Worm (Caenorhabditis elegans): Measurements from ENCODE around the gene srj-49.

Gene srj-49

DNA sequence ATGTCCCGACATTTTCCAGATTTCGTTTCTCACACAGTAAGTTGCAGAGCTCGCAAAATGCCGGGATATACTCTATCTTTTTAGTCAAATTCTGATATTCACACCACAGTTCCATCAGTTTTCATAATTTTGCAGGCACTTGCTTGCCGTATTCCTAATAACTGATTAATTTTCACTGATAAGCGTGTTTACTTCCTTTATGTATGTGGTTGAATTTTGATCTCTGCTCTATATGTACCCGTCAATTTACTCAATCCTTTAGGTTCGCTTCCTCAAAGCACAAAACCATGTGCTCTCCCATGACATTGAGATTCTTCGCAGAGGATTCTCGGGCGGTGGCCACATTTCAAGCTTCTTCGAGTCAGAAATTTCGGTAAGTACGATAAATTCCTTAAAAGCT lies 33.4 kb upstream of the srj-49 start:
- TF ChIP-seq nhr-80 (tag; optimal IDR thresholded peaks at IDR 0.05) (peak; percentile 23), pha-4 (tag; optimal IDR thresholded peaks at IDR 0.05) (peak; percentile 34), ceh-100 (GFP tag; IDR thresholded peaks at IDR 0.05) (no peak), Y53G8AR.9 (GFP tag; conservative IDR thresholded peaks at IDR 0.05) (no peak), hrde-1 (tag; optimal IDR thresholded peaks at IDR 0.05; ENCODE audit: borderline replicate concordance) (no peak), dpl-1 (GFP tag; optimal IDR thresholded peaks at IDR 0.05) (no peak), Y79H2A.3 (GFP tag; conservative IDR thresholded peaks at IDR 0.05) (no peak), ccch-3 (GFP tag; optimal IDR thresholded peaks at IDR 0.05) (no peak)

DNA sequence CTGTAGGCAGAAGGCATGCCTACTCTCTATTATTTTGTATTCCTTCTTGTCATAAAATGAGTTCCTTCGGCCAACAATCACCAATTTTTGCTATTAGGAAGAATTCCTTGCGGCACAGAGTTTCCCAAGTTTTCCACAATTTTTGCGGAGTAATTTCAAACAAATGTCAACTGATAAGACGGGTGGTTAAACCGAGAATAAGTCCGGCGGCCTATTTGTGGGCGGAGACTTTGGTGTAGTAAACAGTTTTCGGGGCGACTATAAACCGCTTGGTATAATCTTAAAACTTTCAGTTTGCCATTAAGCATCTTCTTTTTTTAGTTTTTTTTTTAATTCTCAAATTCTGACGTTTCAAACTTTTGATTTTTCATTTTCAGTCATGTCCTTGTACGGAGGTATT lies 32.9 kb upstream of the srj-49 start, which contains the start of gene ifc-1:
TSS of gene ifc-1 (plus strand) at position 378 of the 400 bp plus-strand sequence.
- TF ChIP-seq egrh-3 (GFP tag; IDR thresholded peaks at IDR 0.05), result no peak
- TF ChIP-seq athp-1 (tag; optimal IDR thresholded peaks at IDR 0.05), result no peak
- no peak for TF ChIP-seq ceh-58 (GFP tag; IDR thresholded peaks at IDR 0.05)
- TF ChIP-seq sdz-38 (tag; optimal IDR thresholded peaks at IDR 0.05), result no peak
- no peak for TF ChIP-seq xnd-1 (tag; optimal IDR thresholded peaks at IDR 0.05)
- no peak for TF ChIP-seq sea-2 (GFP tag; IDR thresholded peaks at IDR 0.05)
- TF ChIP-seq hmg-20 (GFP tag; IDR thresholded peaks at IDR 0.05), result no peak
- no peak for TF ChIP-seq mel-28 (tag; optimal IDR thresholded peaks at IDR 0.05; ENCODE audit: borderline replicate concordance)
- TF ChIP-seq mcd-1 (GFP tag; IDR thresholded peaks at IDR 0.05), result no peak
- no peak for TF ChIP-seq lin-35 (GFP tag; optimal IDR thresholded peaks at IDR 0.05)
- TF ChIP-seq ceh-91 (GFP tag; IDR thresholded peaks at IDR 0.05), result no peak
- no peak for TF ChIP-seq lag-1 (GFP tag; IDR thresholded peaks at IDR 0.05)
- no peak for TF ChIP-seq madf-3 (GFP tag; IDR thresholded peaks at IDR 0.05)
- TF ChIP-seq ceh-40 (GFP tag; IDR thresholded peaks at IDR 0.05), result no peak
- no peak for TF ChIP-seq repo-1 (tag; optimal IDR thresholded peaks at IDR 0.05)
- TF ChIP-seq ztf-6 (GFP tag; IDR thresholded peaks at IDR 0.05), result no peak

DNA sequence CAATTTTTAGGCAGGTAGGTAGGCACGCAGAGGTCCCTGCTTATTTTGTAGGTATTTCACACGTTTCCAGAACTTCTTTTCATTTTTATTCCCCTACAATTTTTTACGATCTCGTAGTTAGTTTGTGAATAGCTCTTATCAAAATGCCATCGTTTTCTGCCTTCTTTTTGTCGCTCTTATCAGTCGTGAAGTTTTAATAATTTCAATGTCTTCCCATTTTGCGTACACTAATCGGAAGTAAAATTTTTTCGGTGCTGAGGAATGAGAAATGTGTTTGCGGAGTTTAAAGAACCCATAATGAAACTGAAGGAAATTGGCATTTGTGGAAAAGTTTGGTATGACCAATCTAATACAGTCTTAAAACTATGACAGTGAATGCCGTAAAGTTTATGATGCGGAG lies 32.2 kb upstream of the srj-49 start:
- TF ChIP-seq let-526 (GFP tag; IDR thresholded peaks at IDR 0.05), result no peak
- peak; percentile 45 for TF ChIP-seq nhr-80 (tag; optimal IDR thresholded peaks at IDR 0.05)

DNA sequence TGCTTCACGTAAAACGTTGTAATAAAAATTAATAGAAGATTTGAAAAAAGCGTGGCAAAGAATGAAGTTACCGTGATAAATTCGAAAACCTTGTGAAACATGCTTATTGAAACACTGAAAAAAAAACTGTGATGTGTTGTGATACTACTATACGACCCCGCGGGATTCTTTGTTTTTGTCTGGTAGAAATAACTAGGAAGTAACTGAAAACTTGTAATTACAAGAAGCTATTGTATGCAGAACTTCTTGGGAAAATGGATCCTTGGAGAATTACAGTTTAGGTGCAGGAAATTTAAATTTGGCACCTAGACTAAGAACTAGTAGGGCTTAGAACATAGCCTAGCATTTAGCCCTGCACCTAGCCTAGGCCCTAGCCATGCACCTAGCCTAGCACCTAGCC lies 31.7 kb upstream of the srj-49 start, which contains the start of gene str-39:
TSS of gene str-39 (minus strand) at position 101 of the 400 bp plus-strand sequence.
- TF ChIP-seq ztf-25 (GFP tag; IDR thresholded peaks at IDR 0.05) (no peak), ceh-91 (GFP tag; IDR thresholded peaks at IDR 0.05) (no peak), ztf-28 (GFP tag; IDR thresholded peaks at IDR 0.05) (no peak), aptf-3 (GFP tag; IDR thresholded peaks at IDR 0.05) (no peak), nhr-27 (tag; optimal IDR thresholded peaks at IDR 0.05) (no peak), F57C9.4 (tag; optimal IDR thresholded peaks at IDR 0.05) (no peak), egl-18 (GFP tag; IDR thresholded peaks at IDR 0.05) (no peak), B0261.1 (tag; optimal IDR thresholded peaks at IDR 0.05) (no peak), T26A5.8 (tag; optimal IDR thresholded peaks at IDR 0.05) (no peak), egl-44 (GFP tag; IDR thresholded peaks at IDR 0.05) (no peak)

DNA sequence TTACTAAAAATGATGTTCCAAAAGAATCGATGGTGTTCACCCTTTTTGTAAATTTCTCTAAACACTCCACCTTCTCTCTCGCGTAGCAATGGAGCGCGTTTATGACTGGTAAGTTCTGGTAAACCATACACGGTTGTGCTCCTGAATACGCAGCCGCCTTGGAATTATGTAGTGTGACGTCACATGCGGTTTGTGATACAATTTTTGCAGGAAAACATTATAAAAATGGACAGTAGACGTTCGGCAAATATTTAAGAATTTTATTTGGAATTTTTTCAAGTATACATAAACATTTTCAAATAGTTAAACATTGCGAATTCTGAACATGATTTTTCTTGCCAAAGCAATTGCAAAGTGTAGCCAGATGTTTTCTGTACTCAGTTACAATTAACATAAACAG lies 29.4 kb upstream of the srj-49 start, which contains the start of gene F37B4.10:
TSS of gene F37B4.10 (minus strand) at position 101 of the 400 bp plus-strand sequence.
- no peak for TF ChIP-seq ama-1 (optimal IDR thresholded peaks at IDR 0.05)
- TF ChIP-seq ama-1 (GFP tag; optimal IDR thresholded peaks at IDR 0.05), result no peak
- TF ChIP-seq F39B2.1 (GFP tag; IDR thresholded peaks at IDR 0.05), result no peak
- no peak for TF ChIP-seq T26A5.8 (tag; optimal IDR thresholded peaks at IDR 0.05)
- no peak for TF ChIP-seq nfya-2 (GFP tag; IDR thresholded peaks at IDR 0.05)
- no peak for TF ChIP-seq nfya-1 (tag; optimal IDR thresholded peaks at IDR 0.05; ENCODE audit: borderline replicate concordance, insufficient read depth)
- TF ChIP-seq F37B4.10 (GFP tag; IDR thresholded peaks at IDR 0.05), result no peak
- TF ChIP-seq K11D2.4 (GFP tag; IDR thresholded peaks at IDR 0.05), result no peak
- TF ChIP-seq attf-5 (GFP tag; optimal IDR thresholded peaks at IDR 0.05), result no peak
- TF ChIP-seq hlh-12 (tag; optimal IDR thresholded peaks at IDR 0.05), result no peak
- no peak for TF ChIP-seq F49E8.2 (tag; optimal IDR thresholded peaks at IDR 0.05; ENCODE audit: insufficient read depth)
- TF ChIP-seq xnd-1 (tag; optimal IDR thresholded peaks at IDR 0.05), result no peak
- TF ChIP-seq F22D6.2 (tag; optimal IDR thresholded peaks at IDR 0.05), result no peak
- TF ChIP-seq him-1 (tag; optimal IDR thresholded peaks at IDR 0.05), result no peak
- TF ChIP-seq repo-1 (tag; optimal IDR thresholded peaks at IDR 0.05), result no peak
